Fruit fly (Drosophila melanogaster) whole organism, prepupa: ENCODE data around the gene Cpr92F.

Experiments
- CG16779 ChIP-seq: fragments of 200-800 bp; sonication (Bioruptor generic); optimal IDR thresholded peaks from 3 replicates; lab custom pipeline; 2017; ENCODE audit warnings: missing biosample characterization, mild to moderate bottlenecking, missing genetic modification characterization
- Ets21C ChIP-seq: fragments of 200-800 bp; sonication (Bioruptor generic); optimal IDR thresholded peaks from 3 replicates; lab custom pipeline; 2016; ENCODE audit warnings: missing biosample characterization, missing genetic modification characterization
- Ets96B ChIP-seq: fragments of 200-800 bp; optimal IDR thresholded peaks from 2 replicates; lab custom pipeline; 2019; ENCODE audit warnings: missing biosample characterization, mild to moderate bottlenecking, missing genetic modification characterization, moderate library complexity

- peak; percentile 68 for TF ChIP-seq Ets21C (GFP tag; lab: Kevin White, UChicago)
- no peak for TF ChIP-seq CG16779
- no peak for TF ChIP-seq Ets96B (tag; lab: Kevin White, UChicago)
Measured at dm6 chr3R:20633984-20634446, 35.4 kb upstream of the Cpr92F start.
